Fruit fly (Drosophila melanogaster) whole organism, embryonic: ENCODE measurements around the gene gpp.

ENCODE experiments used
- CG12219 ChIP-seq: fragments of 200-800 bp; sonication (Bioruptor generic); optimal IDR thresholded peaks from 3 replicates; lab custom pipeline; 2018; ENCODE audit warnings: missing biosample characterization, mild to moderate bottlenecking, missing genetic modification characterization
- CG12942 ChIP-seq: fragments of 200-800 bp; sonication (Bioruptor generic); optimal IDR thresholded peaks from 3 replicates; lab custom pipeline; 2016; ENCODE audit warnings: missing biosample characterization, missing genetic modification characterization
- CG13287 ChIP-seq: fragments of 200-800 bp; sonication (Bioruptor generic); IDR thresholded peaks from 2 replicates; pipeline ENCODE4 v1.3.6; 2022; ENCODE audit warnings: missing biosample characterization, missing genetic modification characterization; ENCODE audit not compliant: partially characterized antibody
- CG13624 ChIP-seq: fragments of 200-800 bp; sonication (Bioruptor generic); optimal IDR thresholded peaks from 2 replicates; lab custom pipeline; 2016; ENCODE audit warnings: missing biosample characterization, missing genetic modification characterization
- CG14014 ChIP-seq: fragments of 200-800 bp; sonication (Bioruptor generic); IDR thresholded peaks from 2 replicates; pipeline ENCODE4 v1.3.6; 2022; ENCODE audit warnings: missing biosample characterization, missing genetic modification characterization
- CG14050 ChIP-seq: fragments of 200-800 bp; sonication (Bioruptor generic); IDR thresholded peaks from 3 replicates; pipeline ENCODE4 v1.3.6; 2022; ENCODE audit warnings: missing biosample characterization, missing genetic modification characterization
- CG14441 ChIP-seq: fragments of 200-800 bp; sonication (Bioruptor generic); IDR thresholded peaks from 2 replicates; pipeline ENCODE4 v1.3.6; 2022; ENCODE audit warnings: missing biosample characterization, missing genetic modification characterization
- CG14667 ChIP-seq: fragments of 200-800 bp; sonication (Bioruptor generic); IDR thresholded peaks from 2 replicates; pipeline ENCODE4 v1.3.6; 2022; ENCODE audit warnings: missing biosample characterization, missing genetic modification characterization
- CG15514 ChIP-seq: fragments of 200-800 bp; sonication (Bioruptor generic); optimal IDR thresholded peaks from 3 replicates; lab custom pipeline; 2017; ENCODE audit warnings: missing biosample characterization, missing genetic modification characterization, mild to moderate bottlenecking, moderate library complexity, missing genetic modification reagents
- CG16813 ChIP-seq: fragments of 200-800 bp; sonication (Bioruptor generic); IDR thresholded peaks from 3 replicates; pipeline ENCODE4 v1.3.6; 2022; ENCODE audit warnings: missing biosample characterization, missing genetic modification characterization; ENCODE audit not compliant: partially characterized antibody
- CG17186 ChIP-seq: fragments of 200-800 bp; sonication (Bioruptor generic); optimal IDR thresholded peaks from 3 replicates; lab custom pipeline; 2017; ENCODE audit warnings: missing biosample characterization, missing genetic modification reagents, missing genetic modification characterization
- CG18011 ChIP-seq: fragments of 200-800 bp; sonication (Bioruptor generic); optimal IDR thresholded peaks from 2 replicates; lab custom pipeline; 2017; ENCODE audit warnings: missing biosample characterization, missing genetic modification characterization, mild to moderate bottlenecking, moderate library complexity, missing genotype
- CG18476 ChIP-seq: fragments of 200-800 bp; sonication (Bioruptor generic); optimal IDR thresholded peaks from 2 replicates; lab custom pipeline; 2016; ENCODE audit warnings: missing biosample characterization, mild to moderate bottlenecking, missing genetic modification characterization
- CG2120 ChIP-seq: fragments of 200-800 bp; sonication (Bioruptor generic); optimal IDR thresholded peaks from 3 replicates; lab custom pipeline; 2016; ENCODE audit warnings: missing biosample characterization, missing genetic modification characterization
- CG2889 ChIP-seq: fragments of 200-800 bp; sonication (Bioruptor generic); IDR thresholded peaks from 3 replicates; pipeline ENCODE4 v1.3.6; 2022; ENCODE audit warnings: missing biosample characterization, missing genetic modification characterization
- CG31224 ChIP-seq: fragments of 200-800 bp; sonication (Bioruptor generic); IDR thresholded peaks from 2 replicates; pipeline ENCODE4 v1.3.6; 2022; ENCODE audit warnings: missing biosample characterization, missing genetic modification characterization
- CG3995 ChIP-seq: fragments of 200-800 bp; sonication (Bioruptor generic); optimal IDR thresholded peaks from 3 replicates; lab custom pipeline; 2016; ENCODE audit warnings: missing biosample characterization, missing genetic modification characterization
- CG4820 ChIP-seq: fragments of 200-800 bp; sonication (Bioruptor generic); optimal IDR thresholded peaks from 3 replicates; lab custom pipeline; 2016; ENCODE audit warnings: missing biosample characterization, missing genetic modification characterization
- CG8359 ChIP-seq: fragments of 200-800 bp; sonication (Bioruptor generic); optimal IDR thresholded peaks from 2 replicates; lab custom pipeline; 2017; ENCODE audit warnings: missing biosample characterization, mild to moderate bottlenecking, missing genetic modification characterization, borderline replicate concordance
- CG9609 ChIP-seq: fragments of 200-800 bp; sonication (Bioruptor generic); optimal IDR thresholded peaks from 3 replicates; lab custom pipeline; 2016; ENCODE audit warnings: missing biosample characterization, missing genetic modification characterization
- CG9817 ChIP-seq: fragments of 200-800 bp; sonication (Bioruptor generic); optimal IDR thresholded peaks from 2 replicates; lab custom pipeline; 2018; ENCODE audit warnings: missing biosample characterization, mild to moderate bottlenecking, missing genetic modification characterization, moderate library complexity
- CG9876 ChIP-seq: fragments of 200-800 bp; sonication (Bioruptor generic); optimal IDR thresholded peaks from 2 replicates; lab custom pipeline; 2016; ENCODE audit warnings: missing biosample characterization, missing genetic modification characterization
- CG9932 ChIP-seq: fragments of 200-800 bp; sonication (Bioruptor generic); IDR thresholded peaks from 2 replicates; pipeline ENCODE4 v1.3.6; 2022; ENCODE audit warnings: missing biosample characterization, missing genetic modification characterization
- Camta ChIP-seq: fragments of 200-800 bp; sonication (Bioruptor generic); optimal IDR thresholded peaks from 2 replicates; lab custom pipeline; 2016; ENCODE audit warnings: missing biosample characterization, missing genetic modification characterization
- Doc2 ChIP-seq: fragments of 200-800 bp; sonication (Bioruptor generic); IDR thresholded peaks from 2 replicates; pipeline ENCODE4 v1.3.6; 2022; ENCODE audit warnings: missing biosample characterization, missing genetic modification characterization
- Gug ChIP-seq: fragments of 200-800 bp; sonication (Bioruptor generic); IDR thresholded peaks from 4 replicates; pipeline ENCODE4 v1.3.6; 2022; ENCODE audit warnings: missing biosample characterization, missing genetic modification characterization
- HHEX ChIP-seq: fragments of 200-800 bp; sonication (Bioruptor generic); optimal IDR thresholded peaks from 3 replicates; lab custom pipeline; 2017; ENCODE audit warnings: missing biosample characterization, mild to moderate bottlenecking, missing genetic modification characterization, missing genetic modification reagents
- HLHmδ ChIP-seq: fragments of 200-800 bp; sonication (Bioruptor generic); optimal IDR thresholded peaks from 2 replicates; lab custom pipeline; 2018; ENCODE audit warnings: missing biosample characterization, mild to moderate bottlenecking, missing genetic modification characterization, moderate library complexity
- Lpt ChIP-seq: fragments of >200 bp; optimal IDR thresholded peaks from 2 replicates; lab custom pipeline; 2018; ENCODE audit warnings: missing biosample characterization, missing genetic modification characterization
- MESR4 ChIP-seq: fragments of 200-800 bp; sonication (Bioruptor generic); optimal IDR thresholded peaks from 2 replicates; lab custom pipeline; 2018; ENCODE audit warnings: missing biosample characterization, mild to moderate bottlenecking, missing genetic modification characterization, moderate library complexity
- Nf-YB ChIP-seq: fragments of 200-800 bp; sonication (Bioruptor generic); optimal IDR thresholded peaks from 3 replicates; lab custom pipeline; 2019; ENCODE audit warnings: missing biosample characterization, mild to moderate bottlenecking, missing genetic modification characterization, moderate library complexity
- Ptx1 ChIP-seq: fragments of 200-800 bp; sonication (Bioruptor generic); IDR thresholded peaks from 2 replicates; pipeline ENCODE4 v1.3.6; 2022; ENCODE audit warnings: missing biosample characterization, missing genetic modification characterization
- Scr ChIP-seq: fragments of 200-800 bp; sonication (Bioruptor generic); IDR thresholded peaks from 2 replicates; pipeline ENCODE4 v1.3.6; 2022; ENCODE audit warnings: missing biosample characterization, missing genetic modification characterization; ENCODE audit not compliant: partially characterized antibody
- Sin3A ChIP-seq: fragments of >200 bp; optimal IDR thresholded peaks from 2 replicates; lab custom pipeline; 2018
- Taf1 ChIP-seq: fragments of 200-800 bp; sonication (Bioruptor generic); IDR thresholded peaks from 2 replicates; pipeline ENCODE4 v1.3.6; 2022; ENCODE audit warnings: missing biosample characterization, missing genetic modification characterization
- Usf ChIP-seq: fragments of 200-800 bp; sonication (Bioruptor generic); optimal IDR thresholded peaks from 2 replicates; lab custom pipeline; 2017; ENCODE audit warnings: missing genotype, missing biosample characterization, missing genetic modification characterization
- ash1 ChIP-seq: fragments of 200-800 bp; sonication (Bioruptor generic); optimal IDR thresholded peaks from 2 replicates; lab custom pipeline; 2018; ENCODE audit warnings: missing biosample characterization, mild to moderate bottlenecking, missing genetic modification characterization
- bab2 ChIP-seq: fragments of 200-800 bp; sonication (Bioruptor generic); optimal IDR thresholded peaks from 2 replicates; lab custom pipeline; 2016; ENCODE audit warnings: missing biosample characterization, missing genetic modification characterization
- chif ChIP-seq, 2 experiments: fragments of 200-800 bp; sonication (Bioruptor generic); optimal IDR thresholded peaks; 3 replicates each; lab custom pipeline; 2016; ENCODE audit warnings: missing biosample characterization in 2 of 2, missing genetic modification characterization in 2 of 2
- chm ChIP-seq: fragments of 200-800 bp; sonication (Bioruptor generic); IDR thresholded peaks from 2 replicates; pipeline ENCODE4 v1.3.6; 2022; ENCODE audit warnings: missing biosample characterization, missing genetic modification characterization
- dysf ChIP-seq: fragments of 200-800 bp; sonication (Bioruptor generic); IDR thresholded peaks from 3 replicates; pipeline ENCODE4 v1.3.6; 2022; ENCODE audit warnings: missing biosample characterization, missing genetic modification characterization
- gem ChIP-seq: fragments of 200-800 bp; sonication (Bioruptor generic); optimal IDR thresholded peaks from 2 replicates; lab custom pipeline; 2019; ENCODE audit warnings: missing biosample characterization, mild to moderate bottlenecking, missing genetic modification characterization, moderate library complexity
- hkb ChIP-seq, 2 experiments: fragments of 200-800 bp in 1 of 2; fragments of >200 bp in 1 of 2; sonication (Bioruptor generic) in 1 of 2; IDR thresholded peaks in 1 of 2; optimal IDR thresholded peaks in 1 of 2; 2 replicates each; pipeline versions ENCODE4 v1.3.6 to Lab custom; 2017 to 2022; ENCODE audit warnings: missing biosample characterization in 1 of 2, missing genetic modification characterization in 1 of 2
- jumu ChIP-seq: fragments of 200-800 bp; sonication (Bioruptor generic); optimal IDR thresholded peaks from 3 replicates; lab custom pipeline; 2016; ENCODE audit warnings: missing biosample characterization, missing genetic modification characterization
- klu ChIP-seq: fragments of 200-800 bp; sonication (Bioruptor generic); IDR thresholded peaks from 2 replicates; pipeline ENCODE4 v1.3.6; 2022; ENCODE audit warnings: missing biosample characterization, missing genetic modification characterization
- mam ChIP-seq: fragments of 200-800 bp; sonication (Bioruptor generic); optimal IDR thresholded peaks from 3 replicates; lab custom pipeline; 2016; ENCODE audit warnings: missing biosample characterization, missing genetic modification characterization
- ssp ChIP-seq: fragments of 200-800 bp; sonication (Bioruptor generic); IDR thresholded peaks from 2 replicates; pipeline ENCODE4 v1.3.6; 2022; ENCODE audit warnings: missing biosample characterization, missing genetic modification characterization
- tin ChIP-seq: fragments of 200-800 bp; sonication (Bioruptor generic); optimal IDR thresholded peaks from 3 replicates; lab custom pipeline; 2016; ENCODE audit warnings: missing biosample characterization, missing genetic modification characterization
- twi ChIP-seq: fragments of 200-800 bp; optimal IDR thresholded peaks from 2 replicates; lab custom pipeline; 2019; ENCODE audit warnings: missing biosample characterization, mild to moderate bottlenecking, missing genetic modification characterization, moderate library complexity
- yki ChIP-seq: fragments of >200 bp; optimal IDR thresholded peaks from 3 replicates; lab custom pipeline; 2018
- zfh2 ChIP-seq: fragments of 200-800 bp; sonication (Bioruptor generic); optimal IDR thresholded peaks from 2 replicates; lab custom pipeline; 2016; ENCODE audit warnings: missing biosample characterization, missing genetic modification characterization

The gpp gene

dm6 chr3R:6457055-6457391 is 50.4 kb downstream of the gpp start, which contains the start of gene Zif (continued):
- peak; percentile 14 for TF ChIP-seq CG3995 (GFP tag; lab: Kevin White, UChicago)
- TF ChIP-seq Camta, result peak; percentile 24
- TF ChIP-seq HHEX, result no peak
- no peak for TF ChIP-seq CG4820
- TF ChIP-seq dysf, result no peak; the same call in 1 of the 3 replicates
- TF ChIP-seq CG14050 (GFP tag; lab: Robert Waterston, UW), result peak; percentile 27; the same call in 1 of the 3 replicates
- TF ChIP-seq yki (lab: Kevin White, UChicago), result no peak
- peak; percentile 62; the same call in 3 of the 4 replicates for TF ChIP-seq Gug (GFP tag; lab: Robert Waterston, UW)
- peak; percentile 24; the same call in 1 of the 2 replicates for TF ChIP-seq ssp
- peak; percentile 89 for TF ChIP-seq CG9932 (GFP tag; lab: Robert Waterston, UW)
- peak; percentile 4 for TF ChIP-seq CG9876 (GFP tag; lab: Kevin White, UChicago)
- TF ChIP-seq Sin3A (lab: Kevin White, UChicago), result peak; percentile 14
- TF ChIP-seq CG9817 (tag; lab: Kevin White, UChicago), result peak; percentile 58
- peak; percentile 83 for TF ChIP-seq zfh2
- TF ChIP-seq Taf1, result no peak
- no peak for TF ChIP-seq CG12219 (GFP tag; lab: Kevin White, UChicago)
- TF ChIP-seq klu (GFP tag; lab: Robert Waterston, UW), result no peak
- no peak for TF ChIP-seq Lpt (GFP tag; lab: Kevin White, UChicago)
- no peak for TF ChIP-seq ash1 (GFP tag; lab: Kevin White, UChicago)
- no peak for TF ChIP-seq CG31224
- TF ChIP-seq HLHmδ, result no peak
- TF ChIP-seq Scr (GFP tag; lab: Robert Waterston, UW), result no peak
- no peak for TF ChIP-seq CG2889 (GFP tag; lab: Robert Waterston, UW)
- TF ChIP-seq chif (GFP tag; optimal IDR thresholded peaks at IDR 0.05; lab: Kevin White, UChicago), result peak; percentile 9 to 24
- peak; percentile 27 for TF ChIP-seq CG18011 (GFP tag; lab: Kevin White, UChicago)
- TF ChIP-seq Nf-YB, result no peak
- TF ChIP-seq jumu (GFP tag; lab: Kevin White, UChicago), result no peak
- 0 out of 2 replicates have a peak, but pooled peaks have one; percentile 26 for TF ChIP-seq CG14441
- TF ChIP-seq CG2120 (GFP tag; lab: Kevin White, UChicago), result peak; percentile 76
- no peak for TF ChIP-seq CG8359 (GFP tag; lab: Kevin White, UChicago)
- TF ChIP-seq bab2 (GFP tag; lab: Kevin White, UChicago), result peak; percentile 61
- TF ChIP-seq chm (GFP tag; lab: Robert Waterston, UW), result 0 out of 2 replicates have a peak, but pooled peaks have one; percentile 46
- peak; percentile 4 for TF ChIP-seq twi (tag; lab: Kevin White, UChicago)
- TF ChIP-seq CG14667 (GFP tag; lab: Robert Waterston, UW), result no peak
- TF ChIP-seq CG9609, result peak; percentile 58
- peak; percentile 30; the same call in 1 of the 2 replicates for TF ChIP-seq CG13287 (GFP tag; lab: Robert Waterston, UW)
- TF ChIP-seq Usf (GFP tag; lab: Kevin White, UChicago), result peak; percentile 20
- peak; percentile 86 for TF ChIP-seq MESR4
- peak; percentile 78 for TF ChIP-seq mam (GFP tag; lab: Kevin White, UChicago)
- TF ChIP-seq tin (GFP tag; lab: Kevin White, UChicago), result peak; percentile 18
- no peak for TF ChIP-seq CG18476 (GFP tag; lab: Kevin White, UChicago)
- TF ChIP-seq CG14014 (GFP tag; lab: Robert Waterston, UW), result peak; percentile 34; the same call in 1 of the 2 replicates
- 0 out of 2 replicates have a peak, but pooled peaks have one; percentile 24 for TF ChIP-seq Ptx1 (GFP tag; lab: Robert Waterston, UW)
- TF ChIP-seq CG12942, result peak; percentile 2
- peak; percentile 34 for TF ChIP-seq CG17186 (GFP tag; lab: Kevin White, UChicago)
- no peak for TF ChIP-seq CG16813
- TF ChIP-seq CG13624, result peak; percentile 46
- no peak for TF ChIP-seq hkb (optimal IDR thresholded peaks at IDR 0.05; lab: Kevin White, UChicago)
- TF ChIP-seq hkb (GFP tag; IDR thresholded peaks at IDR 0.05; lab: Robert Waterston, UW), result 0 out of 2 replicates have a peak, but pooled peaks have one; percentile 36
- no peak for TF ChIP-seq gem
- TF ChIP-seq CG15514 (GFP tag; lab: Kevin White, UChicago), result peak; percentile 98
- TF ChIP-seq Doc2, result no peak
